Fruit fly (Drosophila melanogaster) whole organism, wandering third instar larva: ENCODE data around the gene CG12715.

ENCODE experiments used
- Abd-B ChIP-seq: fragments of >200 bp; optimal IDR thresholded peaks from 2 replicates; lab custom pipeline; 2017; ENCODE audit warnings: missing biosample characterization, missing genetic modification characterization
- CG32264 ChIP-seq: fragments of 200-800 bp; sonication (Bioruptor generic); optimal IDR thresholded peaks from 2 replicates; lab custom pipeline; 2016; ENCODE audit warnings: missing biosample characterization, missing genetic modification characterization
- CG9705 ChIP-seq: fragments of 200-800 bp; sonication (Bioruptor generic); optimal IDR thresholded peaks from 2 replicates; lab custom pipeline; 2018; ENCODE audit warnings: missing biosample characterization, mild to moderate bottlenecking, missing genetic modification characterization
- HLH106 ChIP-seq: fragments of 200-800 bp; optimal IDR thresholded peaks from 3 replicates; lab custom pipeline; 2019; ENCODE audit warnings: missing biosample characterization, mild to moderate bottlenecking, missing genetic modification characterization, moderate library complexity
- Hnf4 ChIP-seq: fragments of 200-800 bp; sonication (Bioruptor generic); optimal IDR thresholded peaks from 2 replicates; lab custom pipeline; 2016; ENCODE audit warnings: missing biosample characterization, mild to moderate bottlenecking, missing genetic modification characterization
- Hr78 ChIP-seq: fragments of >200 bp; optimal IDR thresholded peaks from 2 replicates; lab custom pipeline; 2017; ENCODE audit warnings: missing biosample characterization, missing genetic modification characterization
- Hr83 ChIP-seq: fragments of 200-300 bp; sonication (Bioruptor generic); optimal IDR thresholded peaks from 2 replicates; lab custom pipeline; 2016; ENCODE audit warnings: missing biosample characterization, mild to moderate bottlenecking, missing genetic modification characterization, moderate library complexity; ENCODE audit not compliant: poor library complexity, severe bottlenecking
- Jra ChIP-seq: sonication (Bioruptor generic); optimal IDR thresholded peaks from 2 replicates; lab custom pipeline; 2016; ENCODE audit warnings: missing biosample characterization, missing genetic modification characterization
- Mio ChIP-seq: sonication (Bioruptor generic); optimal IDR thresholded peaks from 2 replicates; lab custom pipeline; 2016; ENCODE audit warnings: missing biosample characterization, missing genetic modification characterization
- Myc ChIP-seq: fragments of >200 bp; optimal IDR thresholded peaks from 2 replicates; lab custom pipeline; 2017
- N ChIP-seq: fragments of >200 bp; optimal IDR thresholded peaks from 2 replicates; lab custom pipeline; 2018; ENCODE audit warnings: missing biosample characterization, missing external identifiers, missing genetic modification characterization
- OdsH ChIP-seq: fragments of 200-800 bp; sonication (Bioruptor generic); optimal IDR thresholded peaks from 2 replicates; lab custom pipeline; 2016; ENCODE audit warnings: missing biosample characterization, mild to moderate bottlenecking, missing genetic modification characterization
- Rel ChIP-seq, 2 experiments: fragments of 200-800 bp; sonication (Bioruptor generic) in 1 of 2; optimal IDR thresholded peaks; 2 replicates in 1 of 2; 3 replicates in 1 of 2; lab custom pipeline; 2016 to 2019; ENCODE audit warnings: mild to moderate bottlenecking in 2 of 2, missing biosample characterization in 2 of 2, missing genetic modification characterization in 2 of 2, moderate library complexity in 1 of 2
- Sp1 ChIP-seq: fragments of 200-800 bp; sonication (Bioruptor generic); optimal IDR thresholded peaks from 3 replicates; lab custom pipeline; 2019; ENCODE audit warnings: missing biosample characterization, mild to moderate bottlenecking, missing genetic modification characterization, moderate library complexity
- brk ChIP-seq: fragments of 200-800 bp; sonication (Bioruptor generic); optimal IDR thresholded peaks from 2 replicates; lab custom pipeline; 2016; ENCODE audit warnings: missing biosample characterization, mild to moderate bottlenecking, missing genetic modification characterization
- dl ChIP-seq, 2 experiments: fragments of 175-275, 200-275 bp in 1 of 2; fragments of 200-275 bp in 1 of 2; sonication (Bioruptor generic); optimal IDR thresholded peaks; lab custom pipeline; 2018; ENCODE audit warnings: mild to moderate bottlenecking in 2 of 2, missing biosample characterization in 2 of 2, missing genetic modification characterization in 2 of 2, moderate library complexity in 2 of 2; ENCODE audit not compliant: partially characterized antibody in 2 of 2, insufficient read depth in 1 of 2
- dsf ChIP-seq: sonication (Bioruptor generic); optimal IDR thresholded peaks from 2 replicates; lab custom pipeline; 2016; ENCODE audit warnings: missing biosample characterization, missing genetic modification characterization, borderline replicate concordance
- ey ChIP-seq: fragments of 200-800 bp; sonication (Bioruptor generic); optimal IDR thresholded peaks from 2 replicates; lab custom pipeline; 2016; ENCODE audit warnings: missing biosample characterization, missing genetic modification characterization
- foxo ChIP-seq, 2 experiments: fragments of 200-800 bp; sonication (Bioruptor generic); optimal IDR thresholded peaks; 2 replicates in 1 of 2; 3 replicates in 1 of 2; lab custom pipeline; 2016 to 2017; ENCODE audit warnings: missing biosample characterization in 2 of 2, missing genetic modification characterization in 2 of 2
- fru ChIP-seq: fragments of 200-800 bp; sonication (Bioruptor generic); optimal IDR thresholded peaks from 3 replicates; lab custom pipeline; 2016; ENCODE audit warnings: missing biosample characterization, mild to moderate bottlenecking, missing genetic modification characterization
- h ChIP-seq: fragments of 200-800 bp; sonication (Bioruptor generic); optimal IDR thresholded peaks from 3 replicates; lab custom pipeline; 2016; ENCODE audit warnings: missing biosample characterization, mild to moderate bottlenecking, missing genetic modification characterization
- jim ChIP-seq: fragments of 175-275, 200-325 bp; sonication (Bioruptor generic); optimal IDR thresholded peaks from 2 replicates; lab custom pipeline; 2016; ENCODE audit warnings: missing biosample characterization, mild to moderate bottlenecking, missing genetic modification characterization
- lola ChIP-seq: fragments of >200 bp; optimal IDR thresholded peaks from 2 replicates; lab custom pipeline; 2017; ENCODE audit warnings: missing biosample characterization, missing genetic modification characterization
- psq ChIP-seq: fragments of 200-800 bp; sonication (Bioruptor generic); optimal IDR thresholded peaks from 3 replicates; lab custom pipeline; 2017; ENCODE audit warnings: missing biosample characterization, mild to moderate bottlenecking, missing genetic modification characterization, moderate library complexity
- sage ChIP-seq: fragments of 200-800 bp; sonication (Bioruptor generic); optimal IDR thresholded peaks from 2 replicates; lab custom pipeline; 2016; ENCODE audit warnings: missing biosample characterization, mild to moderate bottlenecking, missing genetic modification characterization
- sv ChIP-seq: fragments of 200-800 bp; sonication (Bioruptor generic); optimal IDR thresholded peaks from 3 replicates; lab custom pipeline; 2016; ENCODE audit warnings: missing biosample characterization, missing genetic modification characterization
- tai ChIP-seq: sonication (Bioruptor generic); optimal IDR thresholded peaks from 2 replicates; lab custom pipeline; 2016; ENCODE audit warnings: missing biosample characterization, missing genetic modification characterization
- usp ChIP-seq: fragments of >200 bp; optimal IDR thresholded peaks from 2 replicates; lab custom pipeline; 2017; ENCODE audit warnings: missing biosample characterization, missing genetic modification characterization
- woc ChIP-seq: sonication (Bioruptor generic); optimal IDR thresholded peaks from 2 replicates; lab custom pipeline; 2016; ENCODE audit warnings: missing biosample characterization, mild to moderate bottlenecking, missing genetic modification characterization

Gene CG12715

DNA sequence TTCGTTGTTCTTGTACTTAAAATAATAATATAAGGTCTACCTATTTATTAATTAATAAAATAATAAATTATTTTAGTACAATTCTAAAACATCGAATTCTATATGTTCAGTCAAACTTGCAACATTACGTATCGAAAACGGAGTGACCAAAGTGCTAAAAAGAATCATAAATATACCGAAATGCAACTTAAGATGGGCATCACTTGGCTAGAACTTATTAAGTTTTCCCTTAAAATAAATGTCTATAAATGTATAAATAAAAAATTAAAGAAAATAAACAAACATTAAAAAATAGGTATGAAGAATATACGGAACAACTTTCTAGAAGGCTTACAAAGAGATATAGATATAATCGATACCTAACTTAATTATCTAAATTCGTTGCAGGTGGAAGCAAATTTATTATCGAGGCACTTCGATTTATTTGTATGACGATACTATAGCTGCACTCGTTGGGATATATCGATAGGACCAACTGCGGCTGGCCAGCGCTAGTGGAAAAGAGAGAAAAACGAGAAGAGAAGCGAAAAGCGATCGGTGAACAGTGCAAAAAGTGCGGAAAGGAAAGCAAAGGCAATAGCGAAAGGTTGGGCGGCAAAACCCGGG is 35.6 kb upstream of the CG12715 start, which contains the start of gene lic:
Gene lic (plus strand): TSS at position 490 of the 606 bp plus-strand sequence.
- TF ChIP-seq Abd-B (no peak), psq (GFP tag; lab: Kevin White, UChicago) (peak; percentile 46), Myc (lab: Kevin White, UChicago) (no peak), HLH106 (tag; lab: Kevin White, UChicago) (no peak), foxo (GFP tag; optimal IDR thresholded peaks at IDR 0.05; lab: Kevin White, UChicago) (no peak), fru (GFP tag; lab: Kevin White, UChicago) (no peak), sage (GFP tag; lab: Kevin White, UChicago) (no peak), OdsH (GFP tag; lab: Kevin White, UChicago) (no peak), Mio (GFP tag; lab: Kevin White, UChicago) (no peak), CG32264 (GFP tag; lab: Kevin White, UChicago) (no peak), usp (GFP tag; lab: Kevin White, UChicago) (no peak), jim (GFP tag; lab: Kevin White, UChicago) (no peak), N (GFP tag; lab: Kevin White, UChicago) (no peak), Hr83 (GFP tag; lab: Kevin White, UChicago) (peak; percentile 43)

DNA sequence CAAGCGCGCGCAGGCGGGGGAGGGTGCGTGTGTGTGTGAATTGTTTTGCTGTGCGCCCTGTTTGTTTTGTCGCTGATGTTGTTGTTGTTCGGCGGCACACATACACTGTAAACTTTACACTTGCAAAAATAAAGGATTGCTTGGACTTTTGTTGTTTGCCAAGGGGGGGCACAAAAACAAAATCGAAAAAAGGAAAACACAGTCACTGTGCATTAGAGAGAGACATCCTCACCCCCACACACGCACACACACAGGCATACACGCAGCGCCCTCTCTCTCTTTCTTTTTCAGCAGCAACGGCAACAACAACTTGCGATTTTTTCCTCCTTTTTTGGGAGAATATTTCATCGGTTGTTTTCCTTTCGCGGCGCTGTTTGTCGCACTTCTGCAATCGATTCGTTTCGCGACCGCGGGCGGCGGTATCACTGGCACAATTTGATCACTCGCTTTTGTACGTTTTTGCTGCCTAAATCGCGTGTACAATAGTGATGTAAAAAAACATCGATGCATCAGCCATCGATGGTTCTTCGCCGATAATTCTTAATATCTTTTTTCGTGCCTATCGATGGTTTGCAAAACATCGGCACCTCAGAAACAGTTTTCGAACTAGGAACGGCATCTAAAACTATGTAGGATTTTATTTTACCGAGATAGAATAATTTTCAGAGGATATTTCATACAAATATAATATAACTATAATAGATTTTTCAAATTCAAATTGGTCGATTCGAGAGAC is 35.0 kb upstream of the CG12715 start, which contains the start of gene hep:
Gene hep (minus strand): TSS at position 515 of the 736 bp plus-strand sequence.
- no peak for TF ChIP-seq foxo (GFP tag; optimal IDR thresholded peaks at IDR 0.05; lab: Kevin White, UChicago)
- no peak for TF ChIP-seq brk (GFP tag; lab: Kevin White, UChicago)
- TF ChIP-seq lola: peak; percentile 19
- no peak for TF ChIP-seq Hr78
- TF ChIP-seq Rel (GFP tag; optimal IDR thresholded peaks at IDR 0.05; lab: Kevin White, UChicago): no peak
- TF ChIP-seq Rel (tag; optimal IDR thresholded peaks at IDR 0.05; lab: Kevin White, UChicago): peak; percentile 23
- no peak for TF ChIP-seq sage (GFP tag; lab: Kevin White, UChicago)
- TF ChIP-seq N (GFP tag; lab: Kevin White, UChicago): no peak
- TF ChIP-seq Hnf4 (GFP tag; lab: Kevin White, UChicago): no peak
- no peak for TF ChIP-seq CG32264 (GFP tag; lab: Kevin White, UChicago)
- no peak for TF ChIP-seq tai (GFP tag; lab: Kevin White, UChicago)
- TF ChIP-seq dsf (GFP tag; lab: Kevin White, UChicago): no peak
- peak; percentile 24 for TF ChIP-seq Hr83 (GFP tag; lab: Kevin White, UChicago)
- peak; percentile 14 for TF ChIP-seq ey
- TF ChIP-seq fru (GFP tag; lab: Kevin White, UChicago): peak; percentile 34
- no peak for TF ChIP-seq CG9705 (GFP tag; lab: Kevin White, UChicago)
- no peak for TF ChIP-seq dl (GFP tag; optimal IDR thresholded peaks at IDR 0.05; lab: Kevin White, UChicago; ENCODE audit: insufficient read depth in 1 of 2, partially characterized antibody in 2 of 2)
- no peak for TF ChIP-seq OdsH (GFP tag; lab: Kevin White, UChicago)
- TF ChIP-seq Sp1 (GFP tag; lab: Kevin White, UChicago): no peak
- no peak for TF ChIP-seq h (GFP tag; lab: Kevin White, UChicago)
- TF ChIP-seq woc (GFP tag; lab: Kevin White, UChicago): no peak
- TF ChIP-seq, all 38 proteins: peak for 5

DNA sequence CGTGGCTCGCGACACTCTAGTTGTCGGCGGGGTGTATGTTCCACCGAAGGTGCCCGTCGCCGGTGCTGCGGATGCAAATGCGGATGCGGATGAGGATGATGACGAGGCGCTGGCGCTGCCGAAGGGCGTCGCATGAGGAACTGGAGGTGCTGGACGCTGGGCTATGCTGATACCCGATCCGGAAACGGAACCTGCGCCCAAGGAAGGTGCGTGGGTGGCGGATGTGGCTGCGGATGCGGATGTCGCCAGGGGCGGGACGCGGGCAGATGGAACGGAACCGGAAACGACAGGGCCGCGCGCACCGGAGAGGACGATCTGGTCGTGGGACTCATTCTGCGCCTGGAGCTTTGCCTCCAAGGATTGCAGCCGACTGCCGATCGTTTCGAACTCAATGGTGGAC is 34.2 kb upstream of the CG12715 start:
- TF ChIP-seq HLH106 (tag; lab: Kevin White, UChicago): no peak
- no peak for TF ChIP-seq tai (GFP tag; lab: Kevin White, UChicago)

DNA sequence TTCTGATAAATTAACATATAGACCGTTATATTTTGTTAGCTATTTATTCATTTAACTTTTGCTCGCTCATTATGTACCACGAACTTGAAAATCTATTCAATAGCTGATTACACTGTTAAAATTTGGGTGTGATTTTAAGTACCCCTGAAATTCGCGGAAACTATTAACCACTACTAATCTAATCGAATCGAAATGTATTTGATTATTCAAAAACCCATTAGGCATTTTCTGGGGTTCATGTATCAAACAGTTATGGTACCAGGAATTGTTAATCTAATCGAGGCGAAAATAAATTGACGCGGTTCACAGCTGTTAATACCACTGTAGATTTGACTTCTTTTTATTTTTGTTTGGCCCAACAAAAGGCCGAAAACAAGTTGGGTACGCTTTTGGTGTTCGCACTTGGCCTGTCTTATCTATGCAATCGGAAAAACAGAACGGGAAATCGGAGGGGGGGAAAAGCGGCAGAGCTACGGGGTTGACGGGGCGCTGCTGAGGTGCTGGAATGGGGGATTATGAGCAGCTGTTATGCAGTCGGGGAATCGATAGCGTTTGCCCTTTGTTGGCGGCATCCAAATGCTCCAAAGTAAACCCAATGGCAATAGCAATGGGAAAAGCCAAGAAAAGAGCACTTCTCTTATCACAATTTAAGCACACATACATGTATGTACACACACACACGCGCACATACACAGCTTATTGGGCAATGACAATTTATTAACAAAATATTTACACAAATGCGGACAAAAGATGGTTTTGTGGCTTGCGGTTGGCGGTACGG is 33.1 kb upstream of the CG12715 start:
- TF ChIP-seq sv (GFP tag; lab: Kevin White, UChicago): peak; percentile 18
- peak in 1 of 2 experiments; percentile 0 for TF ChIP-seq foxo (GFP tag; optimal IDR thresholded peaks at IDR 0.05; lab: Kevin White, UChicago)
- TF ChIP-seq Jra: no peak
